Worm (Caenorhabditis elegans): ENCODE data around the gene hsp-3.

Gene hsp-3

ce11 chrX:6050849-6051248, 41.1 kb downstream of the hsp-3 start:
- TF ChIP-seq mdl-1 (tag; optimal IDR thresholded peaks at IDR 0.05) (no peak), nhr-28 (tag; optimal IDR thresholded peaks at IDR 0.05) (peak; percentile 69), mxl-3 (GFP tag; optimal IDR thresholded peaks at IDR 0.05) (peak; percentile 26), dmd-6 (GFP tag; IDR thresholded peaks at IDR 0.05) (no peak), unc-62 (GFP tag; optimal IDR thresholded peaks at IDR 0.05 in 1 of 2) (peak in 1 of 2 experiments; percentile 32), unc-62 (tag; optimal IDR thresholded peaks at IDR 0.05) (no peak), F49E8.2 (tag; optimal IDR thresholded peaks at IDR 0.05; ENCODE audit: borderline replicate concordance) (no peak)

DNA sequence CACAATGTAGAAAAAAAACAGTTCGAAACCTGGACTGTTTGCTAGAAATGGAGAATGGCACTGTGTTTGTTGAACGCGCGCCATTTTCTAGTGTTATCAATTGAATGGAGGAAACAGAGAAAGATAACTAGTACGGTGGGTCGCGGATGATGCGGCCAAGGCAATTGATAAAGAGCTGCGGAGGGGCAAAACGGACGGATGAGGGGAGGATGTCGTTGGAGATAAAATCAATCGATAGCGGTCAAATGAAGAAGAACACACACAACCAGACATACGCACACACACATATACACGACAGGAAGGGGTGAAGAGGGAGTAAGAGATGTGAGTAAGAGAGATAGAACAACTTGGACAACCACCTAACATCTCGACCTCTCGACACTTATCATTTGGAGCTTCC, 41.8 kb downstream of the hsp-3 start:
- TF ChIP-seq hlh-11 (tag; optimal IDR thresholded peaks at IDR 0.05), result peak; percentile 37
- no peak for TF ChIP-seq saeg-2 (GFP tag; IDR thresholded peaks at IDR 0.05)
- TF ChIP-seq ceh-28 (tag; optimal IDR thresholded peaks at IDR 0.05), result peak; percentile 20
- no peak for TF ChIP-seq daf-16 (GFP tag; optimal IDR thresholded peaks at IDR 0.05)
- peak; percentile 26 for TF ChIP-seq daf-16 (tag; optimal IDR thresholded peaks at IDR 0.05)
- TF ChIP-seq D1046.2 (GFP tag; IDR thresholded peaks at IDR 0.05), result no peak
- TF ChIP-seq nhr-28 (tag; optimal IDR thresholded peaks at IDR 0.05), result peak; percentile 49

DNA sequence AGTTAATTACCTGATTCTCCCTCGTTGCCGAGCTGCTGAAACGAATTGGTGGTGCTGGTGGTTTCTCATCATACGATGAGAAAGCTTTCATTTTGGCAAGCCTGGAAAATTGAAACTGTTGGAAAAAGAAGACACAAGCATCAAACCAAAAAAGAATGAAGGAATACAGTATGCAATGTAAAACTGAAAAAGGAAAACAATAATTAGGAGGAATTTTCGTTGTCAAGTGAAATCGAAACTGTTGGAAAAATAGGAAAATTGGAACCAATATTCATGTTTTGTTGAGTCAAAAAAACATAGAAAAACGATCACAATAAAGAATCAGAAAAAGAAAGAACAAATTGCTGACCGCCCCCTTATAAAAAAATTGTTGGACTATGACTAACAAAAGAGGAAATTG, 43.4 kb downstream of the hsp-3 start, which contains the start of gene pak-1:
TSS of gene pak-1 (minus strand) at position 101 of the 400 bp plus-strand sequence.
- TF ChIP-seq ces-1 (GFP tag; optimal IDR thresholded peaks at IDR 0.05) (no peak), attf-4 (tag; optimal IDR thresholded peaks at IDR 0.05) (no peak), spr-3 (GFP tag; optimal IDR thresholded peaks at IDR 0.05) (no peak), zfp-2 (tag; optimal IDR thresholded peaks at IDR 0.05) (no peak), ceh-82 (tag; optimal IDR thresholded peaks at IDR 0.05) (no peak), unc-62 (GFP tag; optimal IDR thresholded peaks at IDR 0.05 in 1 of 2) (no peak), unc-62 (tag; optimal IDR thresholded peaks at IDR 0.05) (no peak), T26A8.4 (GFP tag; IDR thresholded peaks at IDR 0.05) (no peak), egl-43 (GFP tag; IDR thresholded peaks at IDR 0.05) (no peak), nhr-11 (tag; optimal IDR thresholded peaks at IDR 0.05) (no peak), cey-2 (tag; optimal IDR thresholded peaks at IDR 0.05; ENCODE audit: borderline replicate concordance, insufficient read depth) (no peak), mdt-29 (GFP tag; IDR thresholded peaks at IDR 0.05) (no peak), ama-1 (optimal IDR thresholded peaks at IDR 0.05) (no peak), hlh-30 (tag; optimal IDR thresholded peaks at IDR 0.05; ENCODE audit: insufficient read depth) (no peak)

- TF ChIP-seq nhr-28 (tag; optimal IDR thresholded peaks at IDR 0.05) (peak; percentile 58), madf-5 (GFP tag; IDR thresholded peaks at IDR 0.05) (no peak), aha-1 (tag) (peak; percentile 86), daf-16 (GFP tag; optimal IDR thresholded peaks at IDR 0.05) (no peak), daf-16 (tag; optimal IDR thresholded peaks at IDR 0.05) (peak; percentile 74), unc-62 (GFP tag; optimal IDR thresholded peaks at IDR 0.05 in 1 of 2) (peak in 1 of 2 experiments; percentile 57), unc-62 (tag; optimal IDR thresholded peaks at IDR 0.05) (no peak), aly-2 (tag; optimal IDR thresholded peaks at IDR 0.05) (no peak), nhr-6 (tag; optimal IDR thresholded peaks at IDR 0.05) (peak; percentile 45)
These were observed 48.6 kb downstream of the hsp-3 start for ce11 chrX:6043283-6043682.

ce11 chrX:6041995-6042481, 49.9 kb downstream of the hsp-3 start:
- TF ChIP-seq lim-7 (GFP tag; IDR thresholded peaks at IDR 0.05) (no peak), skn-1 (tag; optimal IDR thresholded peaks at IDR 0.05) (no peak), spr-1 (tag; optimal IDR thresholded peaks at IDR 0.05) (no peak), dve-1 (tag; optimal IDR thresholded peaks at IDR 0.05; ENCODE audit: insufficient read depth) (peak; percentile 85), dpl-1 (GFP tag; optimal IDR thresholded peaks at IDR 0.05) (peak; percentile 3), nhr-42 (GFP tag; IDR thresholded peaks at IDR 0.05) (no peak), Y105C5A.15 (GFP tag; IDR thresholded peaks at IDR 0.05) (no peak), nhr-77 (tag; optimal IDR thresholded peaks at IDR 0.05) (peak; percentile 74), ces-1 (GFP tag; optimal IDR thresholded peaks at IDR 0.05) (no peak), F44E2.7 (GFP tag; IDR thresholded peaks at IDR 0.05) (no peak), sdz-12 (GFP tag; optimal IDR thresholded peaks at IDR 0.05) (no peak), duxl-1 (tag; optimal IDR thresholded peaks at IDR 0.05; ENCODE audit: poor library complexity) (no peak), attf-4 (tag; optimal IDR thresholded peaks at IDR 0.05) (no peak), mes-2 (tag; optimal IDR thresholded peaks at IDR 0.05; ENCODE audit: poor library complexity, severe bottlenecking) (peak; percentile 58), lin-29 (GFP tag; IDR thresholded peaks at IDR 0.05) (no peak), lsy-2 (tag; optimal IDR thresholded peaks at IDR 0.05) (peak in 1 of 2 experiments; percentile 44), tra-1 (GFP tag; IDR thresholded peaks at IDR 0.05) (0 out of 2 replicates have a peak, but pooled peaks have one; percentile 47), T20F7.1 (GFP tag; optimal IDR thresholded peaks at IDR 0.05) (no peak)
